Fruit fly (Drosophila melanogaster) whole organism, embryonic: ENCODE results near the gene Glut3.

ENCODE experiments used
- CG10321 ChIP-seq: fragments of 200-800 bp; sonication (Bioruptor generic); IDR thresholded peaks from 2 replicates; pipeline ENCODE4 v1.3.6; 2022; ENCODE audit warnings: missing biosample characterization, missing genetic modification characterization
- CG10543 ChIP-seq: fragments of 200-800 bp; sonication (Bioruptor generic); optimal IDR thresholded peaks from 3 replicates; lab custom pipeline; 2017; ENCODE audit warnings: missing biosample characterization, mild to moderate bottlenecking, missing genetic modification characterization, moderate library complexity
- CG10979 ChIP-seq: fragments of 200-800 bp; sonication (Bioruptor generic); optimal IDR thresholded peaks from 2 replicates; lab custom pipeline; 2018; ENCODE audit warnings: missing biosample characterization, mild to moderate bottlenecking, missing genetic modification characterization, moderate library complexity
- CG11456 ChIP-seq: fragments of 200-800 bp; sonication (Bioruptor generic); IDR thresholded peaks from 3 replicates; pipeline ENCODE4 v1.3.6; 2022; ENCODE audit warnings: missing biosample characterization, missing genetic modification characterization
- CG12299 ChIP-seq: fragments of 200-800 bp; sonication (Bioruptor generic); optimal IDR thresholded peaks from 2 replicates; lab custom pipeline; 2018; ENCODE audit warnings: missing biosample characterization, mild to moderate bottlenecking, missing genetic modification characterization
- CG12744 ChIP-seq: fragments of 200-800 bp; sonication (Bioruptor generic); optimal IDR thresholded peaks from 2 replicates; lab custom pipeline; 2016; ENCODE audit warnings: missing biosample characterization, missing genetic modification characterization
- CG13424 ChIP-seq: fragments of 200-800 bp; sonication (Bioruptor generic); optimal IDR thresholded peaks from 2 replicates; lab custom pipeline; 2019; ENCODE audit warnings: missing biosample characterization, mild to moderate bottlenecking, missing genetic modification characterization, moderate library complexity
- CG13775 ChIP-seq: fragments of 200-800 bp; sonication (Bioruptor generic); optimal IDR thresholded peaks from 3 replicates; lab custom pipeline; 2017; ENCODE audit warnings: missing biosample characterization, mild to moderate bottlenecking, missing genetic modification characterization
- CG14014 ChIP-seq: fragments of 200-800 bp; sonication (Bioruptor generic); IDR thresholded peaks from 2 replicates; pipeline ENCODE4 v1.3.6; 2022; ENCODE audit warnings: missing biosample characterization, missing genetic modification characterization
- CG17328 ChIP-seq: fragments of 200-800 bp; sonication (Bioruptor generic); IDR thresholded peaks from 2 replicates; pipeline ENCODE4 v1.3.6; 2022; ENCODE audit warnings: missing biosample characterization, missing genetic modification characterization
- CG17612 ChIP-seq: fragments of 200-800 bp; sonication (Bioruptor generic); IDR thresholded peaks from 2 replicates; pipeline ENCODE4 v1.3.6; 2022; ENCODE audit warnings: missing biosample characterization, missing genetic modification characterization
- CG18011 ChIP-seq: fragments of 200-800 bp; sonication (Bioruptor generic); optimal IDR thresholded peaks from 2 replicates; lab custom pipeline; 2017; ENCODE audit warnings: missing biosample characterization, missing genetic modification characterization, mild to moderate bottlenecking, moderate library complexity, missing genotype
- CG2116 ChIP-seq: fragments of 200-800 bp; sonication (Bioruptor generic); optimal IDR thresholded peaks from 3 replicates; lab custom pipeline; 2018; ENCODE audit warnings: missing biosample characterization, mild to moderate bottlenecking, missing genetic modification characterization
- CG31388 ChIP-seq: fragments of 200-800 bp; sonication (Bioruptor generic); optimal IDR thresholded peaks from 2 replicates; lab custom pipeline; 2016; ENCODE audit warnings: missing biosample characterization, missing genetic modification characterization
- CG3726 ChIP-seq: fragments of 200-800 bp; sonication (Bioruptor generic); IDR thresholded peaks from 3 replicates; pipeline ENCODE4, ENCODE4 v1.3.6; 2022; ENCODE audit warnings: missing biosample characterization, missing genetic modification characterization
- CG3838 ChIP-seq: fragments of 200-800 bp; sonication (Bioruptor generic); optimal IDR thresholded peaks from 3 replicates; lab custom pipeline; 2016; ENCODE audit warnings: missing biosample characterization, missing genetic modification characterization
- CG6272 ChIP-seq: fragments of 200-800 bp; sonication (Bioruptor generic); IDR thresholded peaks from 2 replicates; pipeline ENCODE4 v1.3.6; 2022; ENCODE audit warnings: missing biosample characterization, missing genetic modification characterization
- CG7963 ChIP-seq: fragments of 200-800 bp; sonication (Bioruptor generic); IDR thresholded peaks from 3 replicates; pipeline ENCODE4 v1.3.6; 2022; ENCODE audit warnings: missing biosample characterization, missing genetic modification characterization; ENCODE audit not compliant: partially characterized antibody
- CG9817 ChIP-seq: fragments of 200-800 bp; sonication (Bioruptor generic); optimal IDR thresholded peaks from 2 replicates; lab custom pipeline; 2018; ENCODE audit warnings: missing biosample characterization, mild to moderate bottlenecking, missing genetic modification characterization, moderate library complexity
- CoRest ChIP-seq: fragments of 200-800 bp; sonication (Bioruptor generic); optimal IDR thresholded peaks from 3 replicates; lab custom pipeline; 2018; ENCODE audit warnings: missing biosample characterization, mild to moderate bottlenecking, missing genetic modification characterization, moderate library complexity
- CrebB ChIP-seq: fragments of 200-800 bp; sonication (Bioruptor generic); optimal IDR thresholded peaks from 3 replicates; lab custom pipeline; 2018; ENCODE audit warnings: missing biosample characterization, mild to moderate bottlenecking, missing genetic modification characterization
- D19B ChIP-seq: fragments of 200-800 bp; sonication (Bioruptor generic); optimal IDR thresholded peaks from 2 replicates; lab custom pipeline; 2017; ENCODE audit warnings: missing biosample characterization, mild to moderate bottlenecking, missing genetic modification characterization
- Dek ChIP-seq: fragments of 200-800 bp; sonication (Bioruptor generic); optimal IDR thresholded peaks from 3 replicates; lab custom pipeline; 2019; ENCODE audit warnings: missing biosample characterization, mild to moderate bottlenecking, missing genetic modification characterization, moderate library complexity
- Dll ChIP-seq: fragments of 200-800 bp; sonication (Bioruptor generic); IDR thresholded peaks from 4 replicates; pipeline ENCODE4 v1.3.6; 2022; ENCODE audit warnings: missing biosample characterization, missing genetic modification characterization; ENCODE audit not compliant: partially characterized antibody
- Fer1 ChIP-seq: fragments of 200-800 bp; sonication (Bioruptor generic); optimal IDR thresholded peaks from 2 replicates; lab custom pipeline; 2017; ENCODE audit warnings: missing biosample characterization, mild to moderate bottlenecking, missing genetic modification characterization
- GATAe ChIP-seq: fragments of 200-800 bp; sonication (Bioruptor generic); conservative IDR thresholded peaks from 2 replicates; pipeline ENCODE4 v1.3.6; 2022; ENCODE audit warnings: missing biosample characterization, missing genetic modification characterization
- H2.0 ChIP-seq: fragments of 200-800 bp; sonication (Bioruptor generic); IDR thresholded peaks from 2 replicates; pipeline ENCODE4 v1.3.6; 2022; ENCODE audit warnings: missing biosample characterization, missing genetic modification characterization
- HHEX ChIP-seq: fragments of 200-800 bp; sonication (Bioruptor generic); optimal IDR thresholded peaks from 3 replicates; lab custom pipeline; 2017; ENCODE audit warnings: missing biosample characterization, mild to moderate bottlenecking, missing genetic modification characterization, missing genetic modification reagents
- Hand ChIP-seq: fragments of 200-800 bp; sonication (Bioruptor generic); optimal IDR thresholded peaks from 2 replicates; lab custom pipeline; 2017; ENCODE audit warnings: mild to moderate bottlenecking, missing biosample characterization, missing genetic modification reagents, missing genetic modification characterization
- Med ChIP-seq: fragments of 200-800 bp; sonication (Bioruptor generic); peaks from one replicate; lab custom pipeline; 2016; ENCODE audit warnings: missing biosample characterization, missing genetic modification characterization, mild to moderate bottlenecking, inconsistent platforms, moderate library complexity
- NC2α ChIP-seq: fragments of 200-800 bp; sonication (Bioruptor generic); optimal IDR thresholded peaks from 2 replicates; lab custom pipeline; 2016; ENCODE audit warnings: missing biosample characterization, missing genetic modification characterization
- TFAM ChIP-seq: fragments of 200-800 bp; sonication (Bioruptor generic); optimal IDR thresholded peaks from 2 replicates; lab custom pipeline; 2017; ENCODE audit warnings: missing biosample characterization, missing genetic modification characterization, inconsistent platforms
- Taf1 ChIP-seq: fragments of 200-800 bp; sonication (Bioruptor generic); IDR thresholded peaks from 2 replicates; pipeline ENCODE4 v1.3.6; 2022; ENCODE audit warnings: missing biosample characterization, missing genetic modification characterization
- Xbp1 ChIP-seq: fragments of 200-800 bp; sonication (Bioruptor generic); optimal IDR thresholded peaks from 3 replicates; lab custom pipeline; 2016; ENCODE audit warnings: missing biosample characterization, mild to moderate bottlenecking, missing genetic modification characterization
- ac ChIP-seq: fragments of 200-800 bp; sonication (Bioruptor generic); optimal IDR thresholded peaks from 3 replicates; lab custom pipeline; 2017; ENCODE audit warnings: missing biosample characterization, mild to moderate bottlenecking, missing genetic modification characterization
- cato ChIP-seq: fragments of 200-800 bp; sonication (Bioruptor generic); optimal IDR thresholded peaks from 2 replicates; lab custom pipeline; 2016; ENCODE audit warnings: missing biosample characterization, missing genetic modification characterization, borderline replicate concordance
- chn ChIP-seq: fragments of 200-800 bp; sonication (Bioruptor generic); optimal IDR thresholded peaks from 2 replicates; lab custom pipeline; 2016; ENCODE audit warnings: missing biosample characterization, missing genetic modification characterization
- crc ChIP-seq: fragments of 200-800 bp; sonication (Bioruptor generic); optimal IDR thresholded peaks from 2 replicates; lab custom pipeline; 2016; ENCODE audit warnings: missing biosample characterization, missing genetic modification characterization
- dimm ChIP-seq: fragments of 200-800 bp; sonication (Bioruptor generic); IDR thresholded peaks from 2 replicates; pipeline ENCODE4 v1.3.6; 2022; ENCODE audit warnings: missing biosample characterization, missing genetic modification characterization
- en ChIP-seq: fragments of 200-800 bp; sonication (Bioruptor generic); optimal IDR thresholded peaks from 2 replicates; lab custom pipeline; 2016; ENCODE audit warnings: missing biosample characterization, missing genetic modification characterization
- fd96Cb ChIP-seq: fragments of 200-800 bp; sonication (Bioruptor generic); optimal IDR thresholded peaks from 2 replicates; lab custom pipeline; 2018; ENCODE audit warnings: missing biosample characterization, mild to moderate bottlenecking, missing genetic modification characterization, moderate library complexity
- ham ChIP-seq: fragments of 200-800 bp; sonication (Bioruptor generic); IDR thresholded peaks from 2 replicates; pipeline ENCODE4 v1.3.6; 2022; ENCODE audit warnings: missing biosample characterization, missing genetic modification characterization
- her ChIP-seq: fragments of 200-800 bp; sonication (Bioruptor generic); optimal IDR thresholded peaks from 2 replicates; lab custom pipeline; 2016; ENCODE audit warnings: missing biosample characterization, missing genetic modification characterization
- pho ChIP-seq: fragments of 200-800 bp; sonication (Bioruptor generic); optimal IDR thresholded peaks from 2 replicates; lab custom pipeline; 2016; ENCODE audit warnings: missing biosample characterization, missing genetic modification characterization
- pros ChIP-seq: fragments of 200-800 bp; sonication (Bioruptor generic); optimal IDR thresholded peaks from 3 replicates; lab custom pipeline; 2019; ENCODE audit warnings: missing biosample characterization, mild to moderate bottlenecking, missing genetic modification characterization, moderate library complexity
- sd ChIP-seq: fragments of 200-800 bp; sonication (Bioruptor generic); optimal IDR thresholded peaks from 3 replicates; lab custom pipeline; 2018; ENCODE audit warnings: missing biosample characterization, mild to moderate bottlenecking, missing genetic modification characterization, moderate library complexity
- so ChIP-seq: fragments of 200-800 bp; sonication (Bioruptor generic); IDR thresholded peaks from 3 replicates; pipeline ENCODE4 v1.3.6; 2022; ENCODE audit warnings: missing biosample characterization, missing genetic modification characterization
- tll ChIP-seq, 2 experiments: fragments of 200-800 bp in 1 of 2; fragments of >200 bp in 1 of 2; sonication (Bioruptor generic) in 1 of 2; optimal IDR thresholded peaks; 2 replicates each; lab custom pipeline; 2017 to 2019; ENCODE audit warnings: missing biosample characterization in 2 of 2, missing genetic modification characterization in 2 of 2, mild to moderate bottlenecking in 1 of 2, moderate library complexity in 1 of 2
- tx ChIP-seq: fragments of 200-800 bp; sonication (Bioruptor generic); optimal IDR thresholded peaks from 2 replicates; lab custom pipeline; 2016; ENCODE audit warnings: missing biosample characterization, missing genetic modification characterization
- zfh2 ChIP-seq: fragments of 200-800 bp; sonication (Bioruptor generic); optimal IDR thresholded peaks from 2 replicates; lab custom pipeline; 2016; ENCODE audit warnings: missing biosample characterization, missing genetic modification characterization

Gene Glut3

DNA sequence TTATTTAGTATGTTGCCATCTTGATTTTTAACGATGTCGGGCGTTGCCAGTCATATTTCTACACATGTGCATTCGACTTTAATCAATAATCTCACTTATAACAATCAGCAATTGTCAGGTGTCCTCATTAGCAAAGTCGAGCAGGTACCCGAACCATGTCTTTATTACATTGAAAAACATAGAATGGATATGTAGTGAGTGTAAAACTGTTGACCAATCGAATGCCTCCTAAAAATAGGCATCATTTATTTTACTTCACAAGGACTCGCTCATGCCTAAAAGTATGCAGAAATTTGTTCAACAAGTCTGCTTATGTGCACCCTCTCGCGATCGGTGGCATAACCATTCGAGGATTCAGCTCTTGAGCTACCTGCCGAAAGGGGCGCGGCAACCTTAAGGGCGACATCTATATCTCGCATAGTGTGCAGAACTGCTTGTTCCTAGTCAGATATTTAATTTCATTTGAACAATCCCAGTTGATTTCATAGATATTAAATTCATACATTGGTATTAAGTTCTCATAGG lies 10.5 kb downstream of the Glut3 start (continued):
- TF ChIP-seq CoRest (peak; percentile 79), CG10321 (GFP tag; lab: Robert Waterston, UW) (peak; percentile 41; the same call in 1 of the 2 replicates), CG7963 (no peak), H2.0 (GFP tag; lab: Robert Waterston, UW) (peak; percentile 84), CG17328 (peak; percentile 88), Med (GFP tag; lab: Kevin White, UChicago) (peak; percentile 99), pros (GFP tag; lab: Kevin White, UChicago) (no peak), Fer1 (GFP tag; lab: Kevin White, UChicago) (peak; percentile 92), CrebB (tag; lab: Kevin White, UChicago) (peak; percentile 59), sd (tag; lab: Kevin White, UChicago) (peak; percentile 11), CG10979 (tag; lab: Kevin White, UChicago) (peak; percentile 90), CG6272 (GFP tag; lab: Robert Waterston, UW) (peak; percentile 52; the same call in 1 of the 2 replicates), ac (GFP tag; lab: Kevin White, UChicago) (peak; percentile 72), CG2116 (GFP tag; lab: Kevin White, UChicago) (peak; percentile 85), TFAM (GFP tag; lab: Kevin White, UChicago) (peak; percentile 74), en (GFP tag; lab: Kevin White, UChicago) (peak; percentile 95), ham (GFP tag; lab: Robert Waterston, UW) (peak; percentile 27; the same call in 1 of the 2 replicates), tx (peak; percentile 87), pho (GFP tag; lab: Kevin White, UChicago) (peak; percentile 90), tll (GFP tag; optimal IDR thresholded peaks at IDR 0.05; lab: Kevin White, UChicago) (peak in 1 of 2 experiments; percentile 2), CG12744 (GFP tag; lab: Kevin White, UChicago) (peak; percentile 86), CG18011 (GFP tag; lab: Kevin White, UChicago) (peak; percentile 99), CG9817 (peak; percentile 86), HHEX (peak; percentile 94), dimm (GFP tag; lab: Robert Waterston, UW) (peak; percentile 59; the same call in 1 of the 2 replicates), so (GFP tag; lab: Robert Waterston, UW) (peak; percentile 87), her (GFP tag; lab: Kevin White, UChicago) (peak; percentile 81), CG3838 (GFP tag; lab: Kevin White, UChicago) (peak; percentile 72), CG13775 (peak; percentile 90), CG3726 (GFP tag; lab: Robert Waterston, UW) (peak; percentile 80), crc (GFP tag; lab: Kevin White, UChicago) (peak; percentile 89), fd96Cb (tag; lab: Kevin White, UChicago) (peak; percentile 88), GATAe (GFP tag; lab: Robert Waterston, UW) (no peak; the same call in 1 of the 2 replicates), Hand (GFP tag; lab: Kevin White, UChicago) (no peak), Xbp1 (peak; percentile 97), NC2α (GFP tag; lab: Kevin White, UChicago) (peak; percentile 81), CG10543 (peak; percentile 79), Dek (peak; percentile 70), cato (GFP tag; lab: Kevin White, UChicago) (peak; percentile 82), CG14014 (GFP tag; lab: Robert Waterston, UW) (peak; percentile 90), Taf1 (GFP tag; lab: Robert Waterston, UW) (peak; percentile 49; the same call in 1 of the 2 replicates), CG11456 (GFP tag; lab: Robert Waterston, UW) (peak; percentile 99), CG13424 (tag; lab: Kevin White, UChicago) (peak; percentile 88), Dll (GFP tag; lab: Robert Waterston, UW) (no peak), zfh2 (GFP tag; lab: Kevin White, UChicago) (peak; percentile 78), CG12299 (tag; lab: Kevin White, UChicago) (no peak), CG31388 (GFP tag; lab: Kevin White, UChicago) (peak; percentile 89), CG17612 (peak; percentile 90), D19B (GFP tag; lab: Kevin White, UChicago) (peak; percentile 73), chn (peak; percentile 95)
